Worm (Caenorhabditis elegans): ENCODE results near the gene aqp-11.

DNA sequence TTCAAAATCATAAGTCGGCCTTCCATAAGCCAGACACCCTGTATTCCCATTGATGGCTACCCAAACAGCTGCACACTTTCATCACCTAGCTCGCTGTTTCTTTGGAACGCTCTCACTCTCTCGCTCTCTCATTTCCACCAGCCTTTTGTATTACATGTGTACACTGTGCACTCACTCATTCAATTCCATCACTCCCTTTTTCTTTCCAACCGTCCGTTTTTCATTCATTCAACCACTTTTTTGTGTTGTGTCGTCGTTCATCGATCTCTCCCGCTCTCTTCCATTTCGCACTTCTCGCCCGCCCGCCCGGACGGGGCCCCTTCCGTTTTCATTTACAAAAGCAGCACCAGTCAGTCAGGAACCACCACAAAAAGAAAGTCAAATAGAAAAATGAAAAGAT lies 15.1 kb upstream of the aqp-11 start:
- TF ChIP-seq odd-2 (tag; optimal IDR thresholded peaks at IDR 0.05) (no peak), pqm-1 (tag; optimal IDR thresholded peaks at IDR 0.05) (no peak), nhr-11 (tag; optimal IDR thresholded peaks at IDR 0.05) (no peak)

Data from whole organism, late embryonic.